Worm (Caenorhabditis elegans) whole organism, young adult: ENCODE measurements around the gene pax-3.
A peak's percentile ranks its signal among the peaks of the same experiment; 100 is the strongest.

ENCODE experiments used
- B0261.1 ChIP-seq: sonication (generic microtip); optimal IDR thresholded peaks from 2 replicates; lab custom pipeline; 2016; ENCODE audit warnings: mild to moderate bottlenecking, missing genetic modification characterization, moderate library complexity, missing compliant biosample characterization
- B0336.3 ChIP-seq: fragments of 200-800 bp; sonication (Bioruptor generic); IDR thresholded peaks from 2 replicates; pipeline ENCODE4 v1.3.6; 2022; ENCODE audit warnings: missing genetic modification characterization, missing compliant biosample characterization
- F10E7.11 ChIP-seq: sonication (generic microtip); optimal IDR thresholded peaks from 2 replicates; lab custom pipeline; 2017; ENCODE audit warnings: mild to moderate bottlenecking, missing genetic modification characterization, moderate library complexity, missing compliant biosample characterization
- F39B2.1 ChIP-seq: fragments of 200-800 bp; sonication (Bioruptor generic); IDR thresholded peaks from 2 replicates; pipeline ENCODE4 v1.3.6; 2022; ENCODE audit warnings: missing genetic modification reagents, missing genetic modification characterization, missing compliant biosample characterization
- F52B5.7 ChIP-seq: sonication (generic microtip); optimal IDR thresholded peaks from 2 replicates; lab custom pipeline; 2016; ENCODE audit warnings: mild to moderate bottlenecking, missing genetic modification characterization, missing compliant biosample characterization
- F57A8.1 ChIP-seq: fragments of 200-800 bp; sonication (Bioruptor generic); optimal IDR thresholded peaks from 2 replicates; lab custom pipeline; 2018; ENCODE audit warnings: mild to moderate bottlenecking, missing genetic modification characterization, moderate library complexity, missing compliant biosample characterization
- F57C9.4 ChIP-seq: sonication (generic microtip); optimal IDR thresholded peaks from 2 replicates; lab custom pipeline; 2017; ENCODE audit warnings: mild to moderate bottlenecking, missing genetic modification characterization, missing compliant biosample characterization
- Y56A3A.18 ChIP-seq: fragments of 200-800 bp; sonication (Bioruptor generic); IDR thresholded peaks from 2 replicates; pipeline ENCODE4 v1.3.6; 2022; ENCODE audit warnings: missing genetic modification reagents, missing genetic modification characterization, missing compliant biosample characterization
- ZK185.1 ChIP-seq: sonication (generic microtip); optimal IDR thresholded peaks from 2 replicates; lab custom pipeline; 2016; ENCODE audit warnings: mild to moderate bottlenecking, missing genetic modification characterization, missing compliant biosample characterization; ENCODE audit not compliant: poor library complexity, severe bottlenecking
- aptf-3 ChIP-seq: fragments of 200-800 bp; sonication (Bioruptor generic); IDR thresholded peaks from 2 replicates; pipeline ENCODE4 v1.3.6; 2022; ENCODE audit warnings: missing genetic modification characterization, missing compliant biosample characterization
- athp-1 ChIP-seq: sonication (generic microtip); optimal IDR thresholded peaks from 2 replicates; lab custom pipeline; 2017; ENCODE audit warnings: mild to moderate bottlenecking, missing genetic modification characterization, missing compliant biosample characterization
- bed-1 ChIP-seq: fragments of 200-800 bp; sonication (Bioruptor generic); IDR thresholded peaks from 2 replicates; pipeline ENCODE4 v1.3.6; 2022; ENCODE audit warnings: missing genetic modification reagents, missing genetic modification characterization, missing compliant biosample characterization
- ccch-3 ChIP-seq: fragments of 200-800 bp; sonication (Bioruptor generic); optimal IDR thresholded peaks from 2 replicates; lab custom pipeline; 2018; ENCODE audit warnings: mild to moderate bottlenecking, missing genetic modification characterization, missing compliant biosample characterization
- ceh-79 ChIP-seq: sonication (generic microtip); optimal IDR thresholded peaks from 2 replicates; lab custom pipeline; 2017; ENCODE audit warnings: mild to moderate bottlenecking, missing genetic modification characterization, missing compliant biosample characterization
- chd-7 ChIP-seq: sonication (generic microtip); optimal IDR thresholded peaks from 2 replicates; lab custom pipeline; 2016; ENCODE audit warnings: mild to moderate bottlenecking, missing genetic modification characterization, moderate library complexity, missing compliant biosample characterization
- dox-1 ChIP-seq: fragments of 200-800 bp; sonication (Bioruptor generic); IDR thresholded peaks from 2 replicates; pipeline ENCODE4 v1.3.6; 2022; ENCODE audit warnings: missing genetic modification reagents, missing genetic modification characterization, missing compliant biosample characterization
- ets-4 ChIP-seq: fragments of 200-800 bp; sonication (Bioruptor generic); optimal IDR thresholded peaks from 2 replicates; lab custom pipeline; 2018; ENCODE audit warnings: mild to moderate bottlenecking, missing genetic modification characterization, missing compliant biosample characterization
- fkh-3 ChIP-seq: sonication (generic microtip); optimal IDR thresholded peaks from 2 replicates; lab custom pipeline; 2016; ENCODE audit warnings: mild to moderate bottlenecking, missing genetic modification characterization, missing compliant biosample characterization
- hmg-20 ChIP-seq: fragments of 200-800 bp; sonication (Bioruptor generic); IDR thresholded peaks from 2 replicates; pipeline ENCODE4 v1.3.6; 2022; ENCODE audit warnings: missing genetic modification reagents, missing genetic modification characterization, missing compliant biosample characterization
- hsf-1 ChIP-seq: fragments of 200-800 bp; sonication (Bioruptor generic); IDR thresholded peaks from 2 replicates; pipeline ENCODE4 v1.3.6; 2022; ENCODE audit warnings: missing genetic modification reagents, missing genetic modification characterization, missing compliant biosample characterization
- lin-35 ChIP-seq, 3 experiments: fragments of 150-350 bp in 2 of 3; sonication (generic microtip) in 1 of 3; optimal IDR thresholded peaks; 2 replicates each; lab custom pipeline; 2014 to 2018; ENCODE audit warnings: missing biosample characterization in 3 of 3, missing genetic modification characterization in 3 of 3, missing genetic modification reagents in 3 of 3
- lin-54 ChIP-seq: fragments of 200-800 bp; sonication (Bioruptor generic); optimal IDR thresholded peaks from 2 replicates; lab custom pipeline; 2018; ENCODE audit warnings: mild to moderate bottlenecking, missing genetic modification characterization, missing compliant biosample characterization
- madf-3 ChIP-seq: fragments of 200-800 bp; sonication (Bioruptor generic); IDR thresholded peaks from 2 replicates; pipeline ENCODE4 v1.3.6; 2022; ENCODE audit warnings: missing genetic modification reagents, missing genetic modification characterization, missing compliant biosample characterization
- nfya-2 ChIP-seq: fragments of 200-800 bp; sonication (Bioruptor generic); IDR thresholded peaks from 2 replicates; pipeline ENCODE4 v1.3.6; 2022; ENCODE audit warnings: missing genetic modification reagents, missing genetic modification characterization, missing compliant biosample characterization
- nfyb-1 ChIP-seq: fragments of 200-800 bp; sonication (Bioruptor generic); IDR thresholded peaks from 2 replicates; pipeline ENCODE4 v1.3.6; 2022; ENCODE audit warnings: missing genetic modification reagents, missing genetic modification characterization, missing compliant biosample characterization
- nhr-27 ChIP-seq: fragments of 200-800 bp; sonication (Bioruptor generic); optimal IDR thresholded peaks from 2 replicates; lab custom pipeline; 2018; ENCODE audit warnings: mild to moderate bottlenecking, missing genetic modification characterization, moderate library complexity, missing compliant biosample characterization
- nhr-90 ChIP-seq: sonication (generic microtip); optimal IDR thresholded peaks from 2 replicates; lab custom pipeline; 2016; ENCODE audit warnings: missing genotype, mild to moderate bottlenecking, missing genetic modification characterization, missing compliant biosample characterization
- rec-8 ChIP-seq, 2 experiments: sonication (generic microtip); optimal IDR thresholded peaks; 2 replicates each; lab custom pipeline; 2016; ENCODE audit warnings: mild to moderate bottlenecking in 2 of 2, missing genetic modification characterization in 2 of 2, missing genetic modification reagents in 2 of 2, missing genotype in 2 of 2, missing biosample characterization in 1 of 2, missing compliant biosample characterization in 1 of 2, moderate library complexity in 1 of 2
- sdz-38 ChIP-seq: sonication (generic microtip); optimal IDR thresholded peaks from 2 replicates; lab custom pipeline; 2016; ENCODE audit warnings: missing genotype, missing genetic modification characterization, missing compliant biosample characterization
- snpc-1.1 ChIP-seq: sonication (generic microtip); optimal IDR thresholded peaks from 2 replicates; lab custom pipeline; 2017; ENCODE audit warnings: missing genetic modification characterization, mild to moderate bottlenecking, missing compliant biosample characterization, antibody characterized with exemption, moderate library complexity, missing genotype, missing genetic modification reagents; ENCODE audit not compliant: insufficient read depth
- tlf-1 ChIP-seq: fragments of 200-800 bp; sonication (Bioruptor generic); optimal IDR thresholded peaks from 2 replicates; lab custom pipeline; 2018; ENCODE audit warnings: mild to moderate bottlenecking, missing genetic modification characterization, missing compliant biosample characterization
- xnd-1 ChIP-seq: sonication (generic microtip); optimal IDR thresholded peaks from 2 replicates; lab custom pipeline; 2016; ENCODE audit warnings: missing genotype, missing genetic modification reagents, missing genetic modification characterization, missing compliant biosample characterization
- ztf-18 ChIP-seq: sonication (generic microtip); optimal IDR thresholded peaks from 2 replicates; lab custom pipeline; 2016; ENCODE audit warnings: missing genotype, mild to moderate bottlenecking, missing genetic modification characterization, missing compliant biosample characterization
- ztf-3 ChIP-seq: fragments of 200-800 bp; sonication (Bioruptor generic); optimal IDR thresholded peaks from 2 replicates; lab custom pipeline; 2018; ENCODE audit warnings: mild to moderate bottlenecking, missing genetic modification characterization, missing compliant biosample characterization
- ztf-6 ChIP-seq: fragments of 200-800 bp; sonication (Bioruptor generic); IDR thresholded peaks from 2 replicates; pipeline ENCODE4 v1.3.6; 2022; ENCODE audit warnings: missing genetic modification reagents, missing genetic modification characterization, missing compliant biosample characterization

Gene pax-3

ce11 chrII:10197091-10197675 lies 50.8 kb downstream of the pax-3 start, which contains the start of gene R05H5.3 (continued):
- TF ChIP-seq nhr-27 (tag; lab: Kevin White, UChicago) = no peak
- TF ChIP-seq ets-4 = no peak
- TF ChIP-seq athp-1 (tag; lab: Kevin White, UChicago) = no peak
- no peak for TF ChIP-seq F57A8.1
- TF ChIP-seq Y56A3A.18 = no peak
- TF ChIP-seq xnd-1 = peak; percentile 81
- no peak for TF ChIP-seq nfya-2
- TF ChIP-seq B0336.3 (GFP tag; lab: Robert Waterston, UW) = no peak
- no peak for TF ChIP-seq chd-7 (tag; lab: Kevin White, UChicago)
- no peak for TF ChIP-seq F57C9.4 (tag; lab: Kevin White, UChicago)
- peak; percentile 85 for TF ChIP-seq lin-54 (GFP tag; lab: Kevin White, UChicago)
- TF ChIP-seq ztf-18 (tag; lab: Kevin White, UChicago) = peak; percentile 58
- TF ChIP-seq hsf-1 (GFP tag; lab: Robert Waterston, UW) = peak; percentile 55; the same call in 1 of the 2 replicates
- peak in 1 of 2 experiments; percentile 14 for TF ChIP-seq rec-8 (tag; optimal IDR thresholded peaks at IDR 0.05; lab: Kevin White, UChicago)
- TF ChIP-seq nhr-90 (tag; lab: Kevin White, UChicago) = no peak
- no peak for TF ChIP-seq aptf-3 (GFP tag; lab: Robert Waterston, UW)
- TF ChIP-seq F10E7.11 (tag; lab: Kevin White, UChicago) = no peak
- no peak for TF ChIP-seq sdz-38 (tag; lab: Kevin White, UChicago)
- TF ChIP-seq ztf-3 (GFP tag; lab: Kevin White, UChicago) = no peak
- no peak for TF ChIP-seq B0261.1 (tag; lab: Kevin White, UChicago)
- no peak for TF ChIP-seq dox-1 (GFP tag; lab: Robert Waterston, UW)
- peak in 1 of 3 experiments; percentile 75 for TF ChIP-seq lin-35 (GFP tag; optimal IDR thresholded peaks at IDR 0.05; lab: Kevin White, UChicago)
- TF ChIP-seq ccch-3 (GFP tag; lab: Kevin White, UChicago) = no peak
- no peak for TF ChIP-seq fkh-3
- TF ChIP-seq madf-3 (GFP tag; lab: Robert Waterston, UW) = peak; percentile 82
- TF ChIP-seq hmg-20 = no peak
- no peak for TF ChIP-seq F39B2.1 (GFP tag; lab: Robert Waterston, UW)
- peak; percentile 18 for TF ChIP-seq ZK185.1 (tag; lab: Kevin White, UChicago)
- no peak for TF ChIP-seq ceh-79
- TF ChIP-seq F52B5.7 (tag; lab: Kevin White, UChicago) = no peak
- peak; percentile 54 for TF ChIP-seq snpc-1.1 (tag; lab: Kevin White, UChicago)
- TF ChIP-seq, all 124 proteins: peak for 47

- TF ChIP-seq bed-1 = no peak
- TF ChIP-seq B0336.3 (GFP tag; lab: Robert Waterston, UW) = peak; percentile 38; the same call in 1 of the 2 replicates
- no peak for TF ChIP-seq ztf-6 (GFP tag; lab: Robert Waterston, UW)
- no peak for TF ChIP-seq tlf-1 (GFP tag; lab: Kevin White, UChicago)
- TF ChIP-seq, all 124 proteins: peak for 1
Measured at ce11 chrII:10198486-10198885, 52.1 kb downstream of the pax-3 start.

ce11 chrII:10199906-10200305 lies 53.5 kb downstream of the pax-3 start, which contains the start of gene R05H5.4:
Gene R05H5.4 (minus strand): TSS chrII:10200006.
- no peak for TF ChIP-seq nfyb-1 (GFP tag; lab: Robert Waterston, UW)
- 0 out of 2 replicates have a peak, but pooled peaks have one; percentile 33 for TF ChIP-seq madf-3 (GFP tag; lab: Robert Waterston, UW)
